Worm (Caenorhabditis elegans): Measurements from ENCODE around the gene C34H4.5.

C34H4.5 gene

DNA sequence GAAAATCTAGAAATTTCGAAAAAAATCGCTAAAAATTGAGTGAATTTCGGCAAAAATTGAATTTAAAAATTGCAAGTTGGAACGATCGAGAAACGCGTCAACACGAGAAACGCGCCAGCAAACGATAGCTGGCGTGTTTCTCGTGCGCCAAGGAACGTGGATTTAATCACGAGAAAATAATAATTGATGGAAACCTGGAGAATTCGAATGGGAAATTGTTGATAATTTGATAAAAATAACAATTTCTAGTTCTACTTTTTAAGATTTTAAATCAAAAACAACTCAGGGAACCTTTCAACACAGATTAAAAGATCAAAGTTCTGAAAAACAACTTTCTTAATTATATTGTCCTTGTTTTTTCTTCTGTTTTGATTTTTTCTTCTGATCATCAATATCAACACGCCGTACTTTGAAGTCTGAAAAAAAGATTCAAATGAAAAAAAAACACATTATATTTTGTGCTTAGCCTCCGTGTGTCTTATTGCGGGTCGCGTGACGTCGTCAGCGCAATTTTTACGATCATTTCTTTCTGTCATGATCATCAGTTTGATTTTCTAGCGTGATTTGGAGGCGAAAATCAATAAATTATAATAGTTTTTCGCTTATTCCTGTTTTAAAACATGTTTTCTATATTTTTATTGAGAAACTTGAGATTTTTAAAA lies 53.9 kb downstream of the C34H4.5 start, which contains the start of gene npp-20:
Gene npp-20 (minus strand): TSS at position 6 of the 662 bp plus-strand sequence.
- TF ChIP-seq hlh-15 (tag; optimal IDR thresholded peaks at IDR 0.05) (no peak), dmd-4 (tag; optimal IDR thresholded peaks at IDR 0.05; ENCODE audit: borderline replicate concordance) (no peak), unc-42 (tag; optimal IDR thresholded peaks at IDR 0.05) (peak; percentile 21), nfya-1 (tag; optimal IDR thresholded peaks at IDR 0.05) (peak; percentile 19), mec-3 (tag; optimal IDR thresholded peaks at IDR 0.05; ENCODE audit: borderline replicate concordance) (no peak), ahr-1 (tag; optimal IDR thresholded peaks at IDR 0.05) (no peak), unc-3 (GFP tag; conservative IDR thresholded peaks at IDR 0.05) (no peak), unc-3 (tag; optimal IDR thresholded peaks at IDR 0.05) (no peak), sox-4 (tag; optimal IDR thresholded peaks at IDR 0.05) (no peak), pha-4 (tag; optimal IDR thresholded peaks at IDR 0.05) (no peak), hlh-30 (tag; optimal IDR thresholded peaks at IDR 0.05; ENCODE audit: insufficient read depth) (peak; percentile 22)

All from whole organism, late embryonic.